Fruit fly (Drosophila melanogaster) whole organism, embryonic: Measurements from ENCODE around the gene Ir7g.
A peak's percentile ranks its signal among the peaks of the same experiment; 100 is the strongest.

ENCODE experiments used
- Aef1 ChIP-seq: fragments of 200-800 bp; sonication (Bioruptor generic); IDR thresholded peaks from 3 replicates; pipeline ENCODE4 v1.3.6; 2022; ENCODE audit warnings: missing biosample characterization, missing genetic modification characterization
- CG10267 ChIP-seq: fragments of 200-800 bp; sonication (Bioruptor generic); optimal IDR thresholded peaks from 2 replicates; lab custom pipeline; 2018; ENCODE audit warnings: missing biosample characterization, mild to moderate bottlenecking, missing genetic modification characterization, moderate library complexity
- CG10654 ChIP-seq: fragments of 200-800 bp; sonication (Bioruptor generic); optimal IDR thresholded peaks from 2 replicates; lab custom pipeline; 2016; ENCODE audit warnings: missing biosample characterization, missing genetic modification characterization
- CG11456 ChIP-seq: fragments of 200-800 bp; sonication (Bioruptor generic); IDR thresholded peaks from 3 replicates; pipeline ENCODE4 v1.3.6; 2022; ENCODE audit warnings: missing biosample characterization, missing genetic modification characterization
- CG11504 ChIP-seq: fragments of 200-800 bp; sonication (Bioruptor generic); optimal IDR thresholded peaks from 3 replicates; lab custom pipeline; 2019; ENCODE audit warnings: missing biosample characterization, mild to moderate bottlenecking, missing genetic modification characterization, moderate library complexity
- CG11560 ChIP-seq: fragments of 200-800 bp; sonication (Bioruptor generic); IDR thresholded peaks from 3 replicates; pipeline ENCODE4 v1.3.6; 2022; ENCODE audit warnings: missing biosample characterization, missing genetic modification characterization
- CG12071 ChIP-seq: fragments of 200-800 bp; sonication (Bioruptor generic); optimal IDR thresholded peaks from 3 replicates; lab custom pipeline; 2018; ENCODE audit warnings: missing biosample characterization, mild to moderate bottlenecking, missing genetic modification characterization
- CG12104 ChIP-seq: fragments of 200-800 bp; sonication (Bioruptor generic); optimal IDR thresholded peaks from 3 replicates; lab custom pipeline; 2016; ENCODE audit warnings: missing biosample characterization, missing genetic modification characterization
- CG12155 ChIP-seq: fragments of 200-800 bp; sonication (Bioruptor generic); optimal IDR thresholded peaks from 3 replicates; lab custom pipeline; 2016; ENCODE audit warnings: missing biosample characterization, missing genetic modification characterization
- CG12942 ChIP-seq: fragments of 200-800 bp; sonication (Bioruptor generic); optimal IDR thresholded peaks from 3 replicates; lab custom pipeline; 2016; ENCODE audit warnings: missing biosample characterization, missing genetic modification characterization
- CG14441 ChIP-seq: fragments of 200-800 bp; sonication (Bioruptor generic); IDR thresholded peaks from 2 replicates; pipeline ENCODE4 v1.3.6; 2022; ENCODE audit warnings: missing biosample characterization, missing genetic modification characterization
- CG15011 ChIP-seq: fragments of 200-800 bp; sonication (Bioruptor generic); optimal IDR thresholded peaks from 3 replicates; lab custom pipeline; 2018; ENCODE audit warnings: missing biosample characterization, mild to moderate bottlenecking, missing genetic modification characterization
- CG1529 ChIP-seq: fragments of 200-800 bp; sonication (Bioruptor generic); optimal IDR thresholded peaks from 3 replicates; lab custom pipeline; 2018; ENCODE audit warnings: missing biosample characterization, missing genetic modification characterization
- CG15601 ChIP-seq: fragments of 200-800 bp; sonication (Bioruptor generic); optimal IDR thresholded peaks from 3 replicates; lab custom pipeline; 2019; ENCODE audit warnings: missing biosample characterization, mild to moderate bottlenecking, missing genetic modification characterization, moderate library complexity
- CG17186 ChIP-seq: fragments of 200-800 bp; sonication (Bioruptor generic); optimal IDR thresholded peaks from 3 replicates; lab custom pipeline; 2017; ENCODE audit warnings: missing biosample characterization, missing genetic modification reagents, missing genetic modification characterization
- CG2202 ChIP-seq: fragments of 200-800 bp; sonication (Bioruptor generic); optimal IDR thresholded peaks from 2 replicates; lab custom pipeline; 2018; ENCODE audit warnings: missing biosample characterization, mild to moderate bottlenecking, missing genetic modification characterization
- CG31365 ChIP-seq: fragments of 200-800 bp; sonication (Bioruptor generic); optimal IDR thresholded peaks from 2 replicates; lab custom pipeline; 2018; ENCODE audit warnings: missing biosample characterization, mild to moderate bottlenecking, missing genetic modification characterization
- CG32767 ChIP-seq: fragments of 200-800 bp; sonication (Bioruptor generic); IDR thresholded peaks from 2 replicates; pipeline ENCODE4 v1.3.6; 2022; ENCODE audit warnings: missing biosample characterization, missing genetic modification characterization
- CG4404 ChIP-seq: fragments of 200-800 bp; sonication (Bioruptor generic); IDR thresholded peaks from 2 replicates; pipeline ENCODE4 v1.3.6; 2022; ENCODE audit warnings: missing biosample characterization, missing genetic modification characterization
- CG4707 ChIP-seq: fragments of 200-800 bp; sonication (Bioruptor generic); optimal IDR thresholded peaks from 2 replicates; lab custom pipeline; 2018; ENCODE audit warnings: missing biosample characterization, mild to moderate bottlenecking, missing genetic modification characterization, moderate library complexity
- CG4854 ChIP-seq: fragments of 200-800 bp; sonication (Bioruptor generic); optimal IDR thresholded peaks from 2 replicates; lab custom pipeline; 2016; ENCODE audit warnings: missing biosample characterization, missing genetic modification characterization, inconsistent platforms
- CG7372 ChIP-seq: fragments of 200-800 bp; sonication (Bioruptor generic); IDR thresholded peaks from 2 replicates; pipeline ENCODE4 v1.3.6; 2022; ENCODE audit warnings: missing biosample characterization, missing genetic modification characterization
- CG9727 ChIP-seq: fragments of 200-800 bp; sonication (Bioruptor generic); optimal IDR thresholded peaks from 3 replicates; lab custom pipeline; 2017; ENCODE audit warnings: missing biosample characterization, mild to moderate bottlenecking, missing genetic modification characterization
- CG9797 ChIP-seq: fragments of 200-800 bp; sonication (Bioruptor generic); optimal IDR thresholded peaks from 3 replicates; lab custom pipeline; 2018; ENCODE audit warnings: missing biosample characterization, mild to moderate bottlenecking, missing genetic modification characterization
- CHES-1-like ChIP-seq: fragments of 200-800 bp; sonication (Bioruptor generic); optimal IDR thresholded peaks from 2 replicates; lab custom pipeline; 2016; ENCODE audit warnings: missing biosample characterization, missing genetic modification characterization
- Dll ChIP-seq: fragments of 200-800 bp; sonication (Bioruptor generic); IDR thresholded peaks from 4 replicates; pipeline ENCODE4 v1.3.6; 2022; ENCODE audit warnings: missing biosample characterization, missing genetic modification characterization; ENCODE audit not compliant: partially characterized antibody
- HHEX ChIP-seq: fragments of 200-800 bp; sonication (Bioruptor generic); optimal IDR thresholded peaks from 3 replicates; lab custom pipeline; 2017; ENCODE audit warnings: missing biosample characterization, mild to moderate bottlenecking, missing genetic modification characterization, missing genetic modification reagents
- HLH4C ChIP-seq: fragments of 200-800 bp; sonication (Bioruptor generic); IDR thresholded peaks from 3 replicates; pipeline ENCODE4 v1.3.6; 2022; ENCODE audit warnings: missing biosample characterization, missing genetic modification characterization; ENCODE audit not compliant: partially characterized antibody
- HLHmδ ChIP-seq: fragments of 200-800 bp; sonication (Bioruptor generic); optimal IDR thresholded peaks from 2 replicates; lab custom pipeline; 2018; ENCODE audit warnings: missing biosample characterization, mild to moderate bottlenecking, missing genetic modification characterization, moderate library complexity
- Hsf ChIP-seq: fragments of 200-800 bp; sonication (Bioruptor generic); optimal IDR thresholded peaks from 3 replicates; lab custom pipeline; 2016; ENCODE audit warnings: missing biosample characterization, missing genetic modification characterization
- Mes4 ChIP-seq: fragments of 200-800 bp; sonication (Bioruptor generic); optimal IDR thresholded peaks from 2 replicates; lab custom pipeline; 2016; ENCODE audit warnings: missing biosample characterization, missing genetic modification characterization
- NFAT ChIP-seq: fragments of 200-800 bp; sonication (Bioruptor generic); IDR thresholded peaks from 2 replicates; pipeline ENCODE4 v1.3.6; 2022; ENCODE audit warnings: missing biosample characterization, missing genetic modification characterization
- Oli ChIP-seq: fragments of 200-800 bp; sonication (Bioruptor generic); optimal IDR thresholded peaks from 2 replicates; lab custom pipeline; 2018; ENCODE audit warnings: missing biosample characterization, mild to moderate bottlenecking, missing genetic modification characterization, moderate library complexity
- Tbp ChIP-seq: fragments of >200 bp; optimal IDR thresholded peaks from 2 replicates; lab custom pipeline; 2018; ENCODE audit warnings: missing biosample characterization, missing genetic modification characterization
- ato ChIP-seq: fragments of 200-800 bp; sonication (Bioruptor generic); IDR thresholded peaks from 2 replicates; pipeline ENCODE4 v1.3.6; 2022; ENCODE audit warnings: missing biosample characterization, missing genetic modification characterization; ENCODE audit not compliant: partially characterized antibody
- chif ChIP-seq, 2 experiments: fragments of 200-800 bp; sonication (Bioruptor generic); optimal IDR thresholded peaks; 3 replicates each; lab custom pipeline; 2016; ENCODE audit warnings: missing biosample characterization in 2 of 2, missing genetic modification characterization in 2 of 2
- ewg ChIP-seq: fragments of 200-800 bp; sonication (Bioruptor generic); optimal IDR thresholded peaks from 3 replicates; lab custom pipeline; 2017; ENCODE audit warnings: mild to moderate bottlenecking, missing biosample characterization, missing genetic modification reagents, missing genetic modification characterization
- gce ChIP-seq: fragments of 200-800 bp; sonication (Bioruptor generic); IDR thresholded peaks from 3 replicates; pipeline ENCODE4 v1.3.6; 2022; ENCODE audit warnings: missing biosample characterization, missing genetic modification characterization
- grau ChIP-seq: fragments of 200-800 bp; optimal IDR thresholded peaks from 3 replicates; lab custom pipeline; 2019; ENCODE audit warnings: missing biosample characterization, mild to moderate bottlenecking, missing genetic modification characterization, moderate library complexity
- hbn ChIP-seq: fragments of 200-800 bp; sonication (Bioruptor generic); IDR thresholded peaks from 2 replicates; pipeline ENCODE4 v1.3.6; 2022; ENCODE audit warnings: missing biosample characterization, missing genetic modification characterization; ENCODE audit not compliant: partially characterized antibody
- her ChIP-seq: fragments of 200-800 bp; sonication (Bioruptor generic); optimal IDR thresholded peaks from 2 replicates; lab custom pipeline; 2016; ENCODE audit warnings: missing biosample characterization, missing genetic modification characterization
- nerfin-2 ChIP-seq: fragments of 200-800 bp; sonication (Bioruptor generic); IDR thresholded peaks from 2 replicates; pipeline ENCODE4 v1.3.6; 2022; ENCODE audit warnings: missing biosample characterization, missing genetic modification characterization; ENCODE audit not compliant: partially characterized antibody
- pum ChIP-seq: fragments of 200-800 bp; sonication (Bioruptor generic); optimal IDR thresholded peaks from 2 replicates; lab custom pipeline; 2016; ENCODE audit warnings: missing biosample characterization, missing genetic modification characterization
- salm ChIP-seq: fragments of 200-800 bp; sonication (Bioruptor generic); optimal IDR thresholded peaks from 2 replicates; lab custom pipeline; 2018; ENCODE audit warnings: missing biosample characterization, mild to moderate bottlenecking, missing genetic modification characterization
- sens-2 ChIP-seq: fragments of 200-800 bp; sonication (Bioruptor generic); IDR thresholded peaks from 2 replicates; pipeline ENCODE4 v1.3.6; 2022; ENCODE audit warnings: missing biosample characterization, missing genetic modification characterization
- sna ChIP-seq: fragments of 200-800 bp; sonication (Bioruptor generic); IDR thresholded peaks from 2 replicates; pipeline ENCODE4 v1.3.6; 2022; ENCODE audit warnings: missing biosample characterization, missing genetic modification characterization; ENCODE audit not compliant: partially characterized antibody
- sug ChIP-seq: fragments of 200-800 bp; optimal IDR thresholded peaks from 2 replicates; lab custom pipeline; 2019; ENCODE audit warnings: missing biosample characterization, mild to moderate bottlenecking, missing genetic modification characterization, moderate library complexity
- yki ChIP-seq: fragments of >200 bp; optimal IDR thresholded peaks from 3 replicates; lab custom pipeline; 2018
- zfh1 ChIP-seq: fragments of 200-800 bp; sonication (Bioruptor generic); IDR thresholded peaks from 3 replicates; pipeline ENCODE4 v1.3.6; 2022; ENCODE audit warnings: missing biosample characterization, missing genetic modification characterization

The Ir7g gene

dm6 chrX:7933210-7933915 is 48.9 kb downstream of the Ir7g start, which contains the start of the genes Dhdds and RpS14a (continued):
- TF ChIP-seq sna (GFP tag; lab: Robert Waterston, UW) (peak; percentile 64; the same call in 1 of the 2 replicates), CG4707 (GFP tag; lab: Kevin White, UChicago) (peak; percentile 38), her (GFP tag; lab: Kevin White, UChicago) (peak; percentile 12), CG11504 (tag; lab: Kevin White, UChicago) (no peak), pum (GFP tag; lab: Kevin White, UChicago) (no peak), CG2202 (tag; lab: Kevin White, UChicago) (peak; percentile 26), CG4854 (GFP tag; lab: Kevin White, UChicago) (peak; percentile 29), Tbp (GFP tag; lab: Kevin White, UChicago) (peak; percentile 45), CG12155 (peak; percentile 38), CG10267 (tag; lab: Kevin White, UChicago) (peak; percentile 71), Oli (tag; lab: Kevin White, UChicago) (peak; percentile 33), ewg (GFP tag; lab: Kevin White, UChicago) (peak; percentile 44), Hsf (GFP tag; lab: Kevin White, UChicago) (peak; percentile 54), Aef1 (GFP tag; lab: Robert Waterston, UW) (no peak), CG12071 (GFP tag; lab: Kevin White, UChicago) (peak; percentile 57), HLH4C (GFP tag; lab: Robert Waterston, UW) (peak; percentile 49; the same call in 2 of the 3 replicates), CG10654 (GFP tag; lab: Kevin White, UChicago) (peak; percentile 36), grau (tag; lab: Kevin White, UChicago) (peak; percentile 49), CG7372 (GFP tag; lab: Robert Waterston, UW) (no peak), CG12942 (GFP tag; lab: Kevin White, UChicago) (no peak), gce (GFP tag; lab: Robert Waterston, UW) (no peak), CG9797 (GFP tag; lab: Kevin White, UChicago) (peak; percentile 92), CG15601 (peak; percentile 74), nerfin-2 (GFP tag; lab: Robert Waterston, UW) (peak; percentile 24; the same call in 1 of the 2 replicates), CG11560 (tag; lab: Robert Waterston, UW) (peak; percentile 70; the same call in 2 of the 3 replicates), Dll (GFP tag; lab: Robert Waterston, UW) (peak; percentile 84), yki (peak; percentile 22), HHEX (GFP tag; lab: Kevin White, UChicago) (peak; percentile 67), CG9727 (GFP tag; lab: Kevin White, UChicago) (peak; percentile 90), zfh1 (GFP tag; lab: Robert Waterston, UW) (0 out of 3 replicates have a peak, but pooled peaks have one; percentile 15), CG4404 (GFP tag; lab: Robert Waterston, UW) (no peak), salm (tag; lab: Kevin White, UChicago) (peak; percentile 56), CG17186 (GFP tag; lab: Kevin White, UChicago) (peak; percentile 61), chif (GFP tag; optimal IDR thresholded peaks at IDR 0.05; lab: Kevin White, UChicago) (peak; percentile 12 to 59), hbn (GFP tag; lab: Robert Waterston, UW) (peak; percentile 65; the same call in 1 of the 2 replicates), sens-2 (0 out of 2 replicates have a peak, but pooled peaks have one; percentile 19), CG14441 (GFP tag; lab: Robert Waterston, UW) (0 out of 2 replicates have a peak, but pooled peaks have one; percentile 7), CG12104 (GFP tag; lab: Kevin White, UChicago) (peak; percentile 82), CG31365 (peak; percentile 11), CG1529 (peak; percentile 19), ato (GFP tag; lab: Robert Waterston, UW) (peak; percentile 34; the same call in 1 of the 2 replicates), CHES-1-like (GFP tag; lab: Kevin White, UChicago) (peak; percentile 72), CG11456 (GFP tag; lab: Robert Waterston, UW) (peak; percentile 52; the same call in 1 of the 3 replicates), CG15011 (GFP tag; lab: Kevin White, UChicago) (peak; percentile 49), sug (tag; lab: Kevin White, UChicago) (peak; percentile 63), HLHmδ (GFP tag; lab: Kevin White, UChicago) (peak; percentile 77), CG32767 (no peak), Mes4 (GFP tag; lab: Kevin White, UChicago) (peak; percentile 71), NFAT (peak; percentile 33; the same call in 1 of the 2 replicates)
